Worm (Caenorhabditis elegans) whole organism, midembryonic: ENCODE measurements around the gene H01M10.2.

Experiments used
- T22C8.4 ChIP-seq: fragments of 200-800 bp; sonication (Bioruptor generic); IDR thresholded peaks from 2 replicates; pipeline ENCODE4 v1.3.6; 2022; ENCODE audit warnings: missing genetic modification characterization, missing compliant biosample characterization
- cog-1 ChIP-seq: sonication (generic microtip); optimal IDR thresholded peaks from 2 replicates; lab custom pipeline; 2016; ENCODE audit warnings: missing genetic modification characterization, missing compliant biosample characterization
- flt-1 ChIP-seq: fragments of 200-800 bp; sonication (Bioruptor generic); IDR thresholded peaks from 2 replicates; pipeline ENCODE4 v1.3.6; 2022; ENCODE audit warnings: missing genetic modification characterization, missing compliant biosample characterization
- klf-2 ChIP-seq: fragments of 200-800 bp; sonication (Bioruptor generic); conservative IDR thresholded peaks from 2 replicates; pipeline ENCODE4 v1.3.6; 2022; ENCODE audit warnings: missing genetic modification reagents, missing genetic modification characterization, missing compliant biosample characterization
- ref-1 ChIP-seq: fragments of 200-800 bp; sonication (Bioruptor generic); conservative IDR thresholded peaks from 2 replicates; pipeline ENCODE4 v1.3.6; 2022; ENCODE audit warnings: missing genetic modification reagents, missing genetic modification characterization, missing compliant biosample characterization
- ztf-23 ChIP-seq: fragments of 200-800 bp; sonication (Bioruptor generic); IDR thresholded peaks from 2 replicates; pipeline ENCODE4 v1.3.6; 2022; ENCODE audit warnings: missing genetic modification reagents, missing genetic modification characterization, missing compliant biosample characterization
- ztf-29 ChIP-seq: fragments of 200-800 bp; sonication (Bioruptor generic); IDR thresholded peaks from 2 replicates; pipeline ENCODE4 v1.3.6; 2022; ENCODE audit warnings: missing genetic modification reagents, missing genetic modification characterization, missing compliant biosample characterization

DNA sequence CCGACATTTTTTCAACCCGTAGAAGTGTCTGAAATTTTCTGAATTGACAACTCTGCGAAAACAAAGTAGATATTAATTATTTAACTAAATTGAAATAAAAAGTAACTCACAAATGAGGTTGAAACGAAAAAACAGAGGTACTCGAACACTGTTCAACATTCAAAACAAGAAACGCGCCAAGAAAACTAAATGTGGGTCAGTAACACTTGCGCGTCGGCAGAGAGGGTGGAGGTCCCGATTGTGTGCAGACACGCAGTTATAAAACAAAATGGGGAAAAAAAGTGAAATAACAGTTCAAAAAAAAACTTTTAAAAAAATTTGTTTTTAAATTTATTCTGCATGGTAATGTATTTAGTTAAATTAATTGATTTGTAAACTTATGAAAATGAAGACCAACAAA is 26.2 kb downstream of the H01M10.2 start:
- 0 out of 2 replicates have a peak, but pooled peaks have one; percentile 32 for TF ChIP-seq klf-2 (GFP tag; lab: Robert Waterston, UW)
- TF ChIP-seq ref-1: no peak
- TF ChIP-seq flt-1 (GFP tag; lab: Robert Waterston, UW): 0 out of 2 replicates have a peak, but pooled peaks have one; percentile 30
- TF ChIP-seq ztf-29 (GFP tag; lab: Robert Waterston, UW): no peak
- no peak for TF ChIP-seq T22C8.4 (GFP tag; lab: Robert Waterston, UW)
- TF ChIP-seq cog-1 (tag; lab: Kevin White, UChicago): no peak
- no peak for TF ChIP-seq ztf-23 (GFP tag; lab: Robert Waterston, UW)
